Fruit fly (Drosophila melanogaster) whole organism, embryonic: ENCODE measurements around the gene schlank.

Experiments used
- Awh ChIP-seq: fragments of 200-800 bp; sonication (Bioruptor generic); IDR thresholded peaks from 2 replicates; pipeline ENCODE4, ENCODE4 v1.3.6; 2022; ENCODE audit warnings: missing biosample characterization, missing genetic modification characterization
- CG10209 ChIP-seq: fragments of 200-800 bp; sonication (Bioruptor generic); optimal IDR thresholded peaks from 3 replicates; lab custom pipeline; 2017; ENCODE audit warnings: missing biosample characterization, mild to moderate bottlenecking, missing genetic modification characterization, missing genetic modification reagents
- CG11085 ChIP-seq: fragments of 200-800 bp; sonication (Bioruptor generic); IDR thresholded peaks from 2 replicates; pipeline ENCODE4 v1.3.6; 2022; ENCODE audit warnings: missing biosample characterization, missing genetic modification characterization
- CG11247 ChIP-seq: fragments of 200-800 bp; sonication (Bioruptor generic); IDR thresholded peaks from 2 replicates; pipeline ENCODE4 v1.3.6; 2022; ENCODE audit warnings: missing biosample characterization, missing genetic modification characterization
- CG11504 ChIP-seq: fragments of 200-800 bp; sonication (Bioruptor generic); optimal IDR thresholded peaks from 3 replicates; lab custom pipeline; 2019; ENCODE audit warnings: missing biosample characterization, mild to moderate bottlenecking, missing genetic modification characterization, moderate library complexity
- CG13296 ChIP-seq: fragments of 200-800 bp; sonication (Bioruptor generic); optimal IDR thresholded peaks from 3 replicates; lab custom pipeline; 2018; ENCODE audit warnings: missing biosample characterization, mild to moderate bottlenecking, missing genetic modification characterization
- CG15479 ChIP-seq: fragments of 200-800 bp; sonication (Bioruptor generic); optimal IDR thresholded peaks from 3 replicates; lab custom pipeline; 2019; ENCODE audit warnings: missing biosample characterization, mild to moderate bottlenecking, missing genetic modification characterization, moderate library complexity
- CG16815 ChIP-seq: fragments of 200-800 bp; sonication (Bioruptor generic); optimal IDR thresholded peaks from 3 replicates; lab custom pipeline; 2017; ENCODE audit warnings: missing biosample characterization, mild to moderate bottlenecking, missing genetic modification characterization
- CG17568 ChIP-seq: fragments of 200-800 bp; sonication (Bioruptor generic); optimal IDR thresholded peaks from 2 replicates; lab custom pipeline; 2018; ENCODE audit warnings: missing biosample characterization, mild to moderate bottlenecking, missing genetic modification characterization, moderate library complexity
- CG17912 ChIP-seq: fragments of 200-800 bp; sonication (Bioruptor generic); optimal IDR thresholded peaks from 2 replicates; lab custom pipeline; 2018; ENCODE audit warnings: missing biosample characterization, mild to moderate bottlenecking, missing genetic modification characterization
- CG2875 ChIP-seq: fragments of 200-800 bp; sonication (Bioruptor generic); optimal IDR thresholded peaks from 2 replicates; lab custom pipeline; 2017; ENCODE audit warnings: missing biosample characterization, mild to moderate bottlenecking, missing genetic modification characterization, missing genetic modification reagents
- CG31388 ChIP-seq: fragments of 200-800 bp; sonication (Bioruptor generic); optimal IDR thresholded peaks from 2 replicates; lab custom pipeline; 2016; ENCODE audit warnings: missing biosample characterization, missing genetic modification characterization
- CG3281 ChIP-seq: fragments of 200-800 bp; sonication (Bioruptor generic); optimal IDR thresholded peaks from 3 replicates; lab custom pipeline; 2017; ENCODE audit warnings: missing biosample characterization, mild to moderate bottlenecking, missing genetic modification characterization
- CG4617 ChIP-seq: fragments of 200-800 bp; sonication (Bioruptor generic); optimal IDR thresholded peaks from 3 replicates; lab custom pipeline; 2016; ENCODE audit warnings: missing biosample characterization, missing genetic modification characterization, borderline replicate concordance
- CG4820 ChIP-seq: fragments of 200-800 bp; sonication (Bioruptor generic); optimal IDR thresholded peaks from 3 replicates; lab custom pipeline; 2016; ENCODE audit warnings: missing biosample characterization, missing genetic modification characterization
- CG6813 ChIP-seq: fragments of 200-800 bp; sonication (Bioruptor generic); optimal IDR thresholded peaks from 2 replicates; lab custom pipeline; 2017; ENCODE audit warnings: missing biosample characterization, missing genetic modification characterization, mild to moderate bottlenecking, moderate library complexity, missing genetic modification reagents
- CG7963 ChIP-seq: fragments of 200-800 bp; sonication (Bioruptor generic); IDR thresholded peaks from 3 replicates; pipeline ENCODE4 v1.3.6; 2022; ENCODE audit warnings: missing biosample characterization, missing genetic modification characterization; ENCODE audit not compliant: partially characterized antibody
- CG8089 ChIP-seq: fragments of 200-800 bp; sonication (Bioruptor generic); optimal IDR thresholded peaks from 3 replicates; lab custom pipeline; 2016; ENCODE audit warnings: missing biosample characterization, missing genetic modification characterization
- CG8924 ChIP-seq: fragments of 200-800 bp; optimal IDR thresholded peaks from 3 replicates; lab custom pipeline; 2019; ENCODE audit warnings: missing biosample characterization, mild to moderate bottlenecking, missing genetic modification characterization, moderate library complexity
- CG9727 ChIP-seq: fragments of 200-800 bp; sonication (Bioruptor generic); optimal IDR thresholded peaks from 3 replicates; lab custom pipeline; 2017; ENCODE audit warnings: missing biosample characterization, mild to moderate bottlenecking, missing genetic modification characterization
- CrebB ChIP-seq: fragments of 200-800 bp; sonication (Bioruptor generic); optimal IDR thresholded peaks from 3 replicates; lab custom pipeline; 2018; ENCODE audit warnings: missing biosample characterization, mild to moderate bottlenecking, missing genetic modification characterization
- HLHmδ ChIP-seq: fragments of 200-800 bp; sonication (Bioruptor generic); optimal IDR thresholded peaks from 2 replicates; lab custom pipeline; 2018; ENCODE audit warnings: missing biosample characterization, mild to moderate bottlenecking, missing genetic modification characterization, moderate library complexity
- Lim3 ChIP-seq: fragments of 200-800 bp; sonication (Bioruptor generic); IDR thresholded peaks from 2 replicates; pipeline ENCODE4 v1.3.6; 2022; ENCODE audit warnings: missing biosample characterization, missing genetic modification characterization
- NC2α ChIP-seq: fragments of 200-800 bp; sonication (Bioruptor generic); optimal IDR thresholded peaks from 2 replicates; lab custom pipeline; 2016; ENCODE audit warnings: missing biosample characterization, missing genetic modification characterization
- NFAT ChIP-seq: fragments of 200-800 bp; sonication (Bioruptor generic); IDR thresholded peaks from 2 replicates; pipeline ENCODE4 v1.3.6; 2022; ENCODE audit warnings: missing biosample characterization, missing genetic modification characterization
- NK7.1 ChIP-seq: fragments of 200-800 bp; sonication (Bioruptor generic); optimal IDR thresholded peaks from 3 replicates; lab custom pipeline; 2016; ENCODE audit warnings: missing biosample characterization, missing genetic modification characterization
- Sry-δ ChIP-seq: fragments of 200-800 bp; sonication (Bioruptor generic); optimal IDR thresholded peaks from 2 replicates; lab custom pipeline; 2016; ENCODE audit warnings: missing biosample characterization, missing genetic modification characterization
- Usf ChIP-seq: fragments of 200-800 bp; sonication (Bioruptor generic); optimal IDR thresholded peaks from 2 replicates; lab custom pipeline; 2017; ENCODE audit warnings: missing genotype, missing biosample characterization, missing genetic modification characterization
- amos ChIP-seq: fragments of 200-800 bp; sonication (Bioruptor generic); IDR thresholded peaks from 2 replicates; pipeline ENCODE4 v1.3.6; 2022; ENCODE audit warnings: missing biosample characterization, missing genetic modification characterization; ENCODE audit not compliant: partially characterized antibody
- ap ChIP-seq: fragments of 200-800 bp; sonication (Bioruptor generic); IDR thresholded peaks from 2 replicates; pipeline ENCODE4 v1.3.6; 2022; ENCODE audit warnings: missing biosample characterization, missing genetic modification characterization
- bsh ChIP-seq, 2 experiments: fragments of 200-800 bp; sonication (Bioruptor generic); optimal IDR thresholded peaks; 2 replicates each; lab custom pipeline; 2017 to 2018; ENCODE audit warnings: mild to moderate bottlenecking in 2 of 2, missing biosample characterization in 2 of 2, missing genetic modification characterization in 2 of 2, moderate library complexity in 1 of 2
- cato ChIP-seq: fragments of 200-800 bp; sonication (Bioruptor generic); optimal IDR thresholded peaks from 2 replicates; lab custom pipeline; 2016; ENCODE audit warnings: missing biosample characterization, missing genetic modification characterization, borderline replicate concordance
- chn ChIP-seq: fragments of 200-800 bp; sonication (Bioruptor generic); optimal IDR thresholded peaks from 2 replicates; lab custom pipeline; 2016; ENCODE audit warnings: missing biosample characterization, missing genetic modification characterization
- croc ChIP-seq: fragments of 200-800 bp; sonication (Bioruptor generic); conservative IDR thresholded peaks from 3 replicates; pipeline ENCODE4 v1.3.6; 2022; ENCODE audit warnings: missing biosample characterization, missing genetic modification characterization
- dysf ChIP-seq: fragments of 200-800 bp; sonication (Bioruptor generic); IDR thresholded peaks from 3 replicates; pipeline ENCODE4 v1.3.6; 2022; ENCODE audit warnings: missing biosample characterization, missing genetic modification characterization
- eve ChIP-seq, 2 experiments: fragments of >200 bp; optimal IDR thresholded peaks; 2 replicates each; lab custom pipeline; 2017; ENCODE audit warnings: missing biosample characterization in 2 of 2, missing genetic modification characterization in 2 of 2
- gro ChIP-seq: fragments of 200-800 bp; sonication (Bioruptor generic); optimal IDR thresholded peaks from 2 replicates; lab custom pipeline; 2016; ENCODE audit warnings: missing biosample characterization, missing genetic modification characterization
- gsb-n ChIP-seq: fragments of 200-800 bp; sonication (Bioruptor generic); optimal IDR thresholded peaks from 3 replicates; lab custom pipeline; 2018; ENCODE audit warnings: missing biosample characterization, mild to moderate bottlenecking, missing genetic modification characterization
- hbn ChIP-seq: fragments of 200-800 bp; sonication (Bioruptor generic); IDR thresholded peaks from 2 replicates; pipeline ENCODE4 v1.3.6; 2022; ENCODE audit warnings: missing biosample characterization, missing genetic modification characterization; ENCODE audit not compliant: partially characterized antibody
- jigr1 ChIP-seq: fragments of 200-800 bp; sonication (Bioruptor generic); IDR thresholded peaks from 3 replicates; pipeline ENCODE4 v1.3.6; 2022; ENCODE audit warnings: missing biosample characterization, missing genetic modification characterization
- kah ChIP-seq: fragments of 200-800 bp; sonication (Bioruptor generic); optimal IDR thresholded peaks from 2 replicates; lab custom pipeline; 2018; ENCODE audit warnings: missing biosample characterization, mild to moderate bottlenecking, missing genetic modification characterization
- nmo ChIP-seq: fragments of 200-800 bp; sonication (Bioruptor generic); optimal IDR thresholded peaks from 2 replicates; lab custom pipeline; 2018; ENCODE audit warnings: missing biosample characterization, mild to moderate bottlenecking, missing genetic modification characterization, moderate library complexity
- peb ChIP-seq: fragments of 200-800 bp; sonication (Bioruptor generic); IDR thresholded peaks from 2 replicates; pipeline ENCODE4 v1.3.6; 2022; ENCODE audit warnings: missing biosample characterization, missing genetic modification characterization
- ro ChIP-seq: fragments of 200-800 bp; sonication (Bioruptor generic); IDR thresholded peaks from 2 replicates; pipeline ENCODE4 v1.3.6; 2022; ENCODE audit warnings: missing biosample characterization, missing genetic modification characterization
- so ChIP-seq: fragments of 200-800 bp; sonication (Bioruptor generic); IDR thresholded peaks from 3 replicates; pipeline ENCODE4 v1.3.6; 2022; ENCODE audit warnings: missing biosample characterization, missing genetic modification characterization
- twi ChIP-seq: fragments of 200-800 bp; optimal IDR thresholded peaks from 2 replicates; lab custom pipeline; 2019; ENCODE audit warnings: missing biosample characterization, mild to moderate bottlenecking, missing genetic modification characterization, moderate library complexity
- zen2 ChIP-seq: fragments of 200-800 bp; sonication (Bioruptor generic); IDR thresholded peaks from 3 replicates; pipeline ENCODE4 v1.3.6; 2022; ENCODE audit warnings: missing biosample characterization, missing genetic modification characterization; ENCODE audit not compliant: partially characterized antibody

The schlank gene

DNA sequence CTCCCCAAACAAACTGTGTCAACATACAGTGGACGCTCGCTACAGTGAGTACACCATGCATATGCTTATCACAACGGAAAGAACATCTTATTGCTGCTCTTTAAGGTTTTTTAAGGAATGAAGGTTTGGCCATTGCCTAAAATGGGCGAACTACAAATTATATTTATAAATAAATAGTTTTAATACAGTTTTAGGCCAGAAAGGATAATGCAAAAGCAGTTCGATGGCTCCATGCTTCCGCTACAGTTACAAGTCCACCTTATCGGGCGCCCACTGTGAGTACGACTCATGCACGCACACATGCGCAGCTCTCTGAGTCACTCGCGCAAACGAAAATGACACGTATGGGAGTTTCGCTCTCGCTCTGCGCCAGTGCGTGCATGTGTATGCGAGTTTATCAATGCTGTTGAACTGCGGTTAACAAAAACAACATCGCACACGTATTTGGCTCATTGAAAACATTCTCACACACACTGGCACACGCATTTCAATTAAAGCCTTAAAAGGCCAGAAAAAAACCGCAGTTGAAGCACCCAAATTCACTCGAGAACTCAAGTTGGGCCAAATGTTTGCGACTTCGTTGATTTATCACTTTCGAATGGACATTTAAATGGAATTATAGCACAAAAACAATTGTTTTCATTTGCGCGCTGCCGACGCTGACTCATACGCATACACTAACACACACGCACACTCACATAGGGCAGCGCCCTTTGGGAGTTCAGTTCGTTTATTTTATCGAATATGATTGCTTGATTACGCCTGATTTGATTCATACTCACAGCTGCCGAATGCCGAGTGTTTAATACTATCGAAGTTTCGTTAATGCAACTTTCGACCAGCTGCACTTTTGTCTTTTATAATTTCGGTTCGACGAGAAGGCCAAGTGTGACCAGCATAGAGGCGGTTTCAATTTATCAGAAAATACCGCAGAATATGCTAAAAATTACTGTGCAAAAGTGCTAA is 42.5 kb downstream of the schlank start, which contains the start of gene sqh (continued):
- no peak for TF ChIP-seq NK7.1 (GFP tag; lab: Kevin White, UChicago)
- peak; percentile 68 for TF ChIP-seq CG17912 (GFP tag; lab: Kevin White, UChicago)
- TF ChIP-seq CG4617, result peak; percentile 26
- TF ChIP-seq cato, result peak; percentile 62
- peak; percentile 65 for TF ChIP-seq peb (GFP tag; lab: Robert Waterston, UW)
- no peak for TF ChIP-seq gro (GFP tag; lab: Kevin White, UChicago)
- TF ChIP-seq jigr1 (GFP tag; lab: Robert Waterston, UW), result peak; percentile 85
- no peak for TF ChIP-seq HLHmδ (GFP tag; lab: Kevin White, UChicago)
- TF ChIP-seq hbn (GFP tag; lab: Robert Waterston, UW), result no peak
- TF ChIP-seq Awh (GFP tag; lab: Robert Waterston, UW), result peak; percentile 76
- TF ChIP-seq CG15479 (GFP tag; lab: Kevin White, UChicago), result peak; percentile 94
- TF ChIP-seq NFAT (GFP tag; lab: Robert Waterston, UW), result peak; percentile 84
- TF ChIP-seq CG3281 (GFP tag; lab: Kevin White, UChicago), result peak; percentile 83
- TF ChIP-seq CG10209 (GFP tag; lab: Kevin White, UChicago), result peak; percentile 86
- TF ChIP-seq croc (GFP tag; lab: Robert Waterston, UW), result peak; percentile 87
- no peak for TF ChIP-seq zen2 (GFP tag; lab: Robert Waterston, UW)
- no peak for TF ChIP-seq Sry-δ (GFP tag; lab: Kevin White, UChicago)
- TF ChIP-seq ro (GFP tag; lab: Robert Waterston, UW), result peak; percentile 74
- peak; percentile 91 for TF ChIP-seq CG8924 (tag; lab: Kevin White, UChicago)
- TF ChIP-seq bsh (GFP tag; optimal IDR thresholded peaks at IDR 0.05; lab: Kevin White, UChicago), result peak; percentile 72 to 86
- peak; percentile 79 for TF ChIP-seq CG11085 (GFP tag; lab: Robert Waterston, UW)
- peak; percentile 79 for TF ChIP-seq gsb-n (tag; lab: Kevin White, UChicago)
- TF ChIP-seq kah (GFP tag; lab: Kevin White, UChicago), result peak; percentile 77
- TF ChIP-seq CG4820, result peak; percentile 67
- TF ChIP-seq CG13296 (GFP tag; lab: Kevin White, UChicago), result peak; percentile 91
- TF ChIP-seq Usf (GFP tag; lab: Kevin White, UChicago), result peak; percentile 80
- peak; percentile 81 for TF ChIP-seq CG2875 (GFP tag; lab: Kevin White, UChicago)
- peak; percentile 78 for TF ChIP-seq ap (GFP tag; lab: Robert Waterston, UW)
- peak; percentile 95 for TF ChIP-seq dysf (GFP tag; lab: Robert Waterston, UW)
- TF ChIP-seq CG6813 (GFP tag; lab: Kevin White, UChicago), result peak; percentile 82
- TF ChIP-seq nmo, result peak; percentile 92
- TF ChIP-seq chn (GFP tag; lab: Kevin White, UChicago), result peak; percentile 69
- TF ChIP-seq CG11504 (tag; lab: Kevin White, UChicago), result peak; percentile 90
- TF ChIP-seq CG7963 (GFP tag; lab: Robert Waterston, UW), result no peak
- no peak for TF ChIP-seq eve (GFP tag; optimal IDR thresholded peaks at IDR 0.05; lab: Kevin White, UChicago)
- TF ChIP-seq CG17568 (GFP tag; lab: Kevin White, UChicago), result no peak
- TF ChIP-seq NC2α (GFP tag; lab: Kevin White, UChicago), result no peak
- peak; percentile 21 for TF ChIP-seq CG8089 (GFP tag; lab: Kevin White, UChicago)
- peak; percentile 72 for TF ChIP-seq CG31388 (GFP tag; lab: Kevin White, UChicago)
- peak; percentile 74 for TF ChIP-seq CG11247 (GFP tag; lab: Robert Waterston, UW)
- TF ChIP-seq CG16815 (GFP tag; lab: Kevin White, UChicago), result peak; percentile 89
- TF ChIP-seq CG9727, result peak; percentile 83
- TF ChIP-seq amos (GFP tag; lab: Robert Waterston, UW), result peak; percentile 8; the same call in 1 of the 2 replicates
- peak; percentile 84 for TF ChIP-seq Lim3 (GFP tag; lab: Robert Waterston, UW)
- peak; percentile 83 for TF ChIP-seq CrebB (tag; lab: Kevin White, UChicago)
- TF ChIP-seq twi (tag; lab: Kevin White, UChicago), result peak; percentile 84
- TF ChIP-seq so (GFP tag; lab: Robert Waterston, UW), result peak; percentile 87; the same call in 1 of the 3 replicates
